Fruit fly (Drosophila melanogaster) whole organism, embryonic: Measurements from ENCODE around the gene ca.

ENCODE experiments used
- ATbp ChIP-seq: fragments of 200-800 bp; sonication (Bioruptor generic); optimal IDR thresholded peaks from 2 replicates; lab custom pipeline; 2017; ENCODE audit warnings: missing biosample characterization, mild to moderate bottlenecking, missing genetic modification characterization, missing genetic modification reagents
- B-H1 ChIP-seq: fragments of 200-800 bp; sonication (Bioruptor generic); IDR thresholded peaks from 3 replicates; pipeline ENCODE4 v1.3.6; 2022; ENCODE audit warnings: missing biosample characterization, missing genetic modification characterization
- CG11456 ChIP-seq: fragments of 200-800 bp; sonication (Bioruptor generic); IDR thresholded peaks from 3 replicates; pipeline ENCODE4 v1.3.6; 2022; ENCODE audit warnings: missing biosample characterization, missing genetic modification characterization
- CG12071 ChIP-seq: fragments of 200-800 bp; sonication (Bioruptor generic); optimal IDR thresholded peaks from 3 replicates; lab custom pipeline; 2018; ENCODE audit warnings: missing biosample characterization, mild to moderate bottlenecking, missing genetic modification characterization
- CG12942 ChIP-seq: fragments of 200-800 bp; sonication (Bioruptor generic); optimal IDR thresholded peaks from 3 replicates; lab custom pipeline; 2016; ENCODE audit warnings: missing biosample characterization, missing genetic modification characterization
- CG13624 ChIP-seq: fragments of 200-800 bp; sonication (Bioruptor generic); optimal IDR thresholded peaks from 2 replicates; lab custom pipeline; 2016; ENCODE audit warnings: missing biosample characterization, missing genetic modification characterization
- CG14965 ChIP-seq: fragments of 200-800 bp; sonication (Bioruptor generic); optimal IDR thresholded peaks from 2 replicates; lab custom pipeline; 2016; ENCODE audit warnings: missing biosample characterization, missing genetic modification characterization, borderline replicate concordance
- CG16815 ChIP-seq: fragments of 200-800 bp; sonication (Bioruptor generic); optimal IDR thresholded peaks from 3 replicates; lab custom pipeline; 2017; ENCODE audit warnings: missing biosample characterization, mild to moderate bottlenecking, missing genetic modification characterization
- CG1792 ChIP-seq: fragments of 200-800 bp; sonication (Bioruptor generic); optimal IDR thresholded peaks from 2 replicates; lab custom pipeline; 2016; ENCODE audit warnings: missing biosample characterization, missing genetic modification characterization
- CG2129 ChIP-seq: fragments of 200-800 bp; sonication (Bioruptor generic); IDR thresholded peaks from 2 replicates; pipeline ENCODE4 v1.3.6; 2022; ENCODE audit warnings: missing biosample characterization, missing genetic modification characterization; ENCODE audit not compliant: partially characterized antibody
- CG2202 ChIP-seq: fragments of 200-800 bp; sonication (Bioruptor generic); optimal IDR thresholded peaks from 2 replicates; lab custom pipeline; 2018; ENCODE audit warnings: missing biosample characterization, mild to moderate bottlenecking, missing genetic modification characterization
- CG2875 ChIP-seq: fragments of 200-800 bp; sonication (Bioruptor generic); optimal IDR thresholded peaks from 2 replicates; lab custom pipeline; 2017; ENCODE audit warnings: missing biosample characterization, mild to moderate bottlenecking, missing genetic modification characterization, missing genetic modification reagents
- CG3407 ChIP-seq: fragments of 200-800 bp; sonication (Bioruptor generic); optimal IDR thresholded peaks from 2 replicates; lab custom pipeline; 2018; ENCODE audit warnings: missing biosample characterization, mild to moderate bottlenecking, missing genetic modification characterization
- CG34224 ChIP-seq: fragments of 200-800 bp; sonication (Bioruptor generic); IDR thresholded peaks from 3 replicates; pipeline ENCODE4 v1.3.6; 2022; ENCODE audit warnings: missing biosample characterization, missing genetic modification characterization; ENCODE audit not compliant: partially characterized antibody
- CG34376 ChIP-seq: fragments of 200-800 bp; sonication (Bioruptor generic); optimal IDR thresholded peaks from 2 replicates; lab custom pipeline; 2018; ENCODE audit warnings: missing biosample characterization, mild to moderate bottlenecking, missing genetic modification characterization
- CG5953 ChIP-seq: fragments of 200-800 bp; sonication (Bioruptor generic); IDR thresholded peaks from 2 replicates; pipeline ENCODE4 v1.3.6; 2022; ENCODE audit warnings: missing biosample characterization, missing genetic modification characterization
- CG6272 ChIP-seq: fragments of 200-800 bp; sonication (Bioruptor generic); IDR thresholded peaks from 2 replicates; pipeline ENCODE4 v1.3.6; 2022; ENCODE audit warnings: missing biosample characterization, missing genetic modification characterization
- CG7556 ChIP-seq: fragments of 200-800 bp; sonication (Bioruptor generic); optimal IDR thresholded peaks from 2 replicates; lab custom pipeline; 2017; ENCODE audit warnings: missing biosample characterization, mild to moderate bottlenecking, missing genetic modification characterization
- CG7987 ChIP-seq: fragments of 200-800 bp; sonication (Bioruptor generic); optimal IDR thresholded peaks from 2 replicates; lab custom pipeline; 2018; ENCODE audit warnings: missing biosample characterization, mild to moderate bottlenecking, missing genetic modification characterization, moderate library complexity
- CG9876 ChIP-seq: fragments of 200-800 bp; sonication (Bioruptor generic); optimal IDR thresholded peaks from 2 replicates; lab custom pipeline; 2016; ENCODE audit warnings: missing biosample characterization, missing genetic modification characterization
- CoRest ChIP-seq: fragments of 200-800 bp; sonication (Bioruptor generic); optimal IDR thresholded peaks from 3 replicates; lab custom pipeline; 2018; ENCODE audit warnings: missing biosample characterization, mild to moderate bottlenecking, missing genetic modification characterization, moderate library complexity
- CrebB ChIP-seq: fragments of 200-800 bp; sonication (Bioruptor generic); optimal IDR thresholded peaks from 3 replicates; lab custom pipeline; 2018; ENCODE audit warnings: missing biosample characterization, mild to moderate bottlenecking, missing genetic modification characterization
- Dip2 ChIP-seq: fragments of 200-800 bp; sonication (Bioruptor generic); IDR thresholded peaks from 2 replicates; pipeline ENCODE4 v1.3.6; 2022; ENCODE audit warnings: missing biosample characterization, missing genetic modification characterization
- HLH54F ChIP-seq: fragments of 200-800 bp; sonication (Bioruptor generic); optimal IDR thresholded peaks from 3 replicates; lab custom pipeline; 2016; ENCODE audit warnings: missing biosample characterization, missing genetic modification characterization
- HmgZ ChIP-seq: fragments of 200-800 bp; sonication (Bioruptor generic); optimal IDR thresholded peaks from 2 replicates; lab custom pipeline; 2018; ENCODE audit warnings: missing biosample characterization, mild to moderate bottlenecking, missing genetic modification characterization
- Hmx ChIP-seq: fragments of 200-800 bp; sonication (Bioruptor generic); optimal IDR thresholded peaks from 2 replicates; lab custom pipeline; 2016; ENCODE audit warnings: missing biosample characterization, missing genetic modification characterization
- Hr3 ChIP-seq: fragments of 200-800 bp; sonication (Bioruptor generic); optimal IDR thresholded peaks from 3 replicates; lab custom pipeline; 2016; ENCODE audit warnings: missing biosample characterization, missing genetic modification characterization
- Hsf ChIP-seq: fragments of 200-800 bp; sonication (Bioruptor generic); optimal IDR thresholded peaks from 3 replicates; lab custom pipeline; 2016; ENCODE audit warnings: missing biosample characterization, missing genetic modification characterization
- Mes4 ChIP-seq: fragments of 200-800 bp; sonication (Bioruptor generic); optimal IDR thresholded peaks from 2 replicates; lab custom pipeline; 2016; ENCODE audit warnings: missing biosample characterization, missing genetic modification characterization
- NfI ChIP-seq: fragments of 200-800 bp; sonication (Bioruptor generic); optimal IDR thresholded peaks from 3 replicates; lab custom pipeline; 2018; ENCODE audit warnings: missing biosample characterization, mild to moderate bottlenecking, missing genetic modification characterization, moderate library complexity
- Oaz ChIP-seq: fragments of 200-800 bp; sonication (Bioruptor generic); IDR thresholded peaks from 2 replicates; pipeline ENCODE4 v1.3.6; 2022; ENCODE audit warnings: missing biosample characterization, missing genetic modification characterization
- Scr ChIP-seq: fragments of 200-800 bp; sonication (Bioruptor generic); IDR thresholded peaks from 2 replicates; pipeline ENCODE4 v1.3.6; 2022; ENCODE audit warnings: missing biosample characterization, missing genetic modification characterization; ENCODE audit not compliant: partially characterized antibody
- Sry-δ ChIP-seq: fragments of 200-800 bp; sonication (Bioruptor generic); optimal IDR thresholded peaks from 2 replicates; lab custom pipeline; 2016; ENCODE audit warnings: missing biosample characterization, missing genetic modification characterization
- ab ChIP-seq: fragments of 200-800 bp; sonication (Bioruptor generic); optimal IDR thresholded peaks from 2 replicates; lab custom pipeline; 2016; ENCODE audit warnings: missing biosample characterization, missing genetic modification characterization
- ara ChIP-seq: fragments of 200-800 bp; sonication (Bioruptor generic); IDR thresholded peaks from 2 replicates; pipeline ENCODE4 v1.3.6; 2022; ENCODE audit warnings: missing biosample characterization, missing genetic modification characterization
- bbx ChIP-seq: fragments of 200-800 bp; sonication (Bioruptor generic); IDR thresholded peaks from 2 replicates; pipeline ENCODE4 v1.3.6; 2022; ENCODE audit warnings: missing biosample characterization, missing genetic modification characterization; ENCODE audit not compliant: partially characterized antibody
- da ChIP-seq: fragments of 200-800 bp; sonication (Bioruptor generic); optimal IDR thresholded peaks from 2 replicates; lab custom pipeline; 2016; ENCODE audit warnings: missing biosample characterization, missing genetic modification characterization
- danr ChIP-seq: fragments of 200-800 bp; sonication (Bioruptor generic); IDR thresholded peaks from 2 replicates; pipeline ENCODE4 v1.3.6; 2022; ENCODE audit warnings: missing biosample characterization, missing genetic modification characterization
- eyg ChIP-seq: fragments of 200-800 bp; sonication (Bioruptor generic); optimal IDR thresholded peaks from 3 replicates; lab custom pipeline; 2016; ENCODE audit warnings: missing biosample characterization, missing genetic modification characterization
- fd3F ChIP-seq: fragments of 200-800 bp; sonication (Bioruptor generic); optimal IDR thresholded peaks from 2 replicates; lab custom pipeline; 2018; ENCODE audit warnings: missing biosample characterization, mild to moderate bottlenecking, missing genetic modification characterization, moderate library complexity
- gem ChIP-seq: fragments of 200-800 bp; sonication (Bioruptor generic); optimal IDR thresholded peaks from 2 replicates; lab custom pipeline; 2019; ENCODE audit warnings: missing biosample characterization, mild to moderate bottlenecking, missing genetic modification characterization, moderate library complexity
- jumu ChIP-seq: fragments of 200-800 bp; sonication (Bioruptor generic); optimal IDR thresholded peaks from 3 replicates; lab custom pipeline; 2016; ENCODE audit warnings: missing biosample characterization, missing genetic modification characterization
- klu ChIP-seq: fragments of 200-800 bp; sonication (Bioruptor generic); IDR thresholded peaks from 2 replicates; pipeline ENCODE4 v1.3.6; 2022; ENCODE audit warnings: missing biosample characterization, missing genetic modification characterization
- nmo ChIP-seq: fragments of 200-800 bp; sonication (Bioruptor generic); optimal IDR thresholded peaks from 2 replicates; lab custom pipeline; 2018; ENCODE audit warnings: missing biosample characterization, mild to moderate bottlenecking, missing genetic modification characterization, moderate library complexity
- psq ChIP-seq: fragments of 200-800 bp; sonication (Bioruptor generic); optimal IDR thresholded peaks from 2 replicates; lab custom pipeline; 2017; ENCODE audit warnings: missing biosample characterization, missing genetic modification characterization
- rib ChIP-seq: fragments of 200-800 bp; sonication (Bioruptor generic); IDR thresholded peaks from 2 replicates; pipeline ENCODE4 v1.3.6; 2022; ENCODE audit warnings: missing biosample characterization, missing genetic modification characterization
- sd ChIP-seq: fragments of 200-800 bp; sonication (Bioruptor generic); optimal IDR thresholded peaks from 3 replicates; lab custom pipeline; 2018; ENCODE audit warnings: missing biosample characterization, mild to moderate bottlenecking, missing genetic modification characterization, moderate library complexity
- seq ChIP-seq: fragments of 200-800 bp; sonication (Bioruptor generic); IDR thresholded peaks from 2 replicates; pipeline ENCODE4 v1.3.6; 2022; ENCODE audit warnings: missing biosample characterization, missing genetic modification characterization
- tin ChIP-seq: fragments of 200-800 bp; sonication (Bioruptor generic); optimal IDR thresholded peaks from 3 replicates; lab custom pipeline; 2016; ENCODE audit warnings: missing biosample characterization, missing genetic modification characterization
- twi ChIP-seq: fragments of 200-800 bp; optimal IDR thresholded peaks from 2 replicates; lab custom pipeline; 2019; ENCODE audit warnings: missing biosample characterization, mild to moderate bottlenecking, missing genetic modification characterization, moderate library complexity

Gene ca

dm6 chr3R:29773833-29774324 lies 32.7 kb upstream of the ca start (continued):
- TF ChIP-seq da (GFP tag; lab: Kevin White, UChicago) (no peak), CG3407 (GFP tag; lab: Kevin White, UChicago) (peak; percentile 18), CG1792 (GFP tag; lab: Kevin White, UChicago) (peak; percentile 53), CG12942 (peak; percentile 53), bbx (GFP tag; lab: Robert Waterston, UW) (no peak), sd (tag; lab: Kevin White, UChicago) (no peak), CG2129 (no peak), HLH54F (peak; percentile 89), klu (peak; percentile 74), Sry-δ (peak; percentile 2), fd3F (peak; percentile 81), ara (GFP tag; lab: Robert Waterston, UW) (peak; percentile 36; the same call in 1 of the 2 replicates), B-H1 (GFP tag; lab: Robert Waterston, UW) (peak; percentile 40), eyg (GFP tag; lab: Kevin White, UChicago) (peak; percentile 83), CG7987 (peak; percentile 0), NfI (GFP tag; lab: Kevin White, UChicago) (peak; percentile 77), CG13624 (GFP tag; lab: Kevin White, UChicago) (peak; percentile 78), CG11456 (peak; percentile 68; the same call in 2 of the 3 replicates), gem (tag; lab: Kevin White, UChicago) (peak; percentile 84), danr (GFP tag; lab: Robert Waterston, UW) (peak; percentile 48; the same call in 1 of the 2 replicates), ab (GFP tag; lab: Kevin White, UChicago) (peak; percentile 49), CG2202 (tag; lab: Kevin White, UChicago) (no peak), CG7556 (GFP tag; lab: Kevin White, UChicago) (peak; percentile 56), ATbp (GFP tag; lab: Kevin White, UChicago) (peak; percentile 18), Hr3 (peak; percentile 61), seq (peak; percentile 49; the same call in 1 of the 2 replicates), nmo (GFP tag; lab: Kevin White, UChicago) (peak; percentile 83), Mes4 (peak; percentile 61), CG9876 (GFP tag; lab: Kevin White, UChicago) (no peak), HmgZ (tag; lab: Kevin White, UChicago) (peak; percentile 87), jumu (peak; percentile 53), CG6272 (GFP tag; lab: Robert Waterston, UW) (peak; percentile 21; the same call in 1 of the 2 replicates), CG34224 (GFP tag; lab: Robert Waterston, UW) (no peak), CG5953 (no peak), Hsf (peak; percentile 75), psq (GFP tag; lab: Kevin White, UChicago) (no peak), Oaz (GFP tag; lab: Robert Waterston, UW) (peak; percentile 49), Scr (no peak), CG14965 (GFP tag; lab: Kevin White, UChicago) (peak; percentile 47), CrebB (tag; lab: Kevin White, UChicago) (peak; percentile 70), rib (GFP tag; lab: Robert Waterston, UW) (peak; percentile 56), tin (GFP tag; lab: Kevin White, UChicago) (peak; percentile 68), CG34376 (peak; percentile 39), CG16815 (peak; percentile 77), Hmx (peak; percentile 40), CoRest (tag; lab: Kevin White, UChicago) (peak; percentile 88), CG12071 (peak; percentile 70), Dip2 (GFP tag; lab: Robert Waterston, UW) (0 out of 2 replicates have a peak, but pooled peaks have one; percentile 10), CG2875 (GFP tag; lab: Kevin White, UChicago) (peak; percentile 36), twi (tag; lab: Kevin White, UChicago) (peak; percentile 51)
